Worm (Caenorhabditis elegans) whole organism, mixed stage, embryonic: ENCODE results near the gene Y51H7C.9.

Source experiments
- bed-3 ChIP-seq: fragments of 200-800 bp; sonication (Bioruptor generic); optimal IDR thresholded peaks from 3 replicates; lab custom pipeline; 2018; ENCODE audit warnings: mild to moderate bottlenecking, missing genetic modification characterization, moderate library complexity, missing compliant biosample characterization
- ceh-43 ChIP-seq: fragments of 200-800 bp; sonication (Bioruptor generic); optimal IDR thresholded peaks from 2 replicates; lab custom pipeline; 2018; ENCODE audit warnings: mild to moderate bottlenecking, missing genetic modification characterization, moderate library complexity, missing compliant biosample characterization
- ces-1 ChIP-seq: fragments of 150-350 bp; optimal IDR thresholded peaks from 2 replicates; lab custom pipeline; 2014; ENCODE audit warnings: missing biosample characterization, missing genetic modification reagents, missing genetic modification characterization
- drap-1 ChIP-seq: fragments of 200-800 bp; sonication (Bioruptor generic); optimal IDR thresholded peaks from 3 replicates; lab custom pipeline; 2018; ENCODE audit warnings: mild to moderate bottlenecking, missing genetic modification characterization, missing compliant biosample characterization
- elt-1 ChIP-seq: sonication (generic microtip); optimal IDR thresholded peaks from 2 replicates; lab custom pipeline; 2017; ENCODE audit warnings: missing genetic modification characterization, mild to moderate bottlenecking, missing compliant biosample characterization, antibody characterized with exemption, moderate library complexity, borderline replicate concordance; ENCODE audit not compliant: insufficient read depth
- elt-3 ChIP-seq: fragments of 150-350 bp; optimal IDR thresholded peaks from 2 replicates; lab custom pipeline; 2014; ENCODE audit warnings: missing biosample characterization, missing genetic modification characterization
- flh-1 ChIP-seq: fragments of 200-800 bp; sonication (Bioruptor generic); optimal IDR thresholded peaks from 2 replicates; lab custom pipeline; 2018; ENCODE audit warnings: mild to moderate bottlenecking, missing genetic modification characterization, moderate library complexity, missing compliant biosample characterization
- ham-2 ChIP-seq: fragments of 200-800 bp; sonication (Bioruptor generic); optimal IDR thresholded peaks from 2 replicates; lab custom pipeline; 2018; ENCODE audit warnings: mild to moderate bottlenecking, missing genetic modification characterization, missing compliant biosample characterization
- hlh-1 ChIP-seq: fragments of 150-350 bp; optimal IDR thresholded peaks from 2 replicates; lab custom pipeline; 2014; ENCODE audit warnings: missing biosample characterization, missing genetic modification reagents, missing genetic modification characterization
- lin-13 ChIP-seq: fragments of 150-350 bp; optimal IDR thresholded peaks from 2 replicates; lab custom pipeline; 2014; ENCODE audit warnings: missing biosample characterization, missing genetic modification characterization
- mab-5 ChIP-seq: fragments of 150-350 bp; optimal IDR thresholded peaks from 2 replicates; lab custom pipeline; 2014; ENCODE audit warnings: missing biosample characterization, missing genetic modification characterization
- mls-2 ChIP-seq: sonication (generic microtip); optimal IDR thresholded peaks from 2 replicates; lab custom pipeline; 2016; ENCODE audit warnings: mild to moderate bottlenecking, missing genetic modification characterization, moderate library complexity, missing compliant biosample characterization
- nhr-12 ChIP-seq: fragments of 150-350 bp; optimal IDR thresholded peaks from 2 replicates; lab custom pipeline; 2014; ENCODE audit warnings: missing biosample characterization, missing genetic modification characterization
- nhr-2 ChIP-seq: fragments of 150-350 bp; optimal IDR thresholded peaks from 2 replicates; lab custom pipeline; 2014; ENCODE audit warnings: missing biosample characterization, missing genetic modification characterization
- nhr-237 ChIP-seq: fragments of 150-350 bp; optimal IDR thresholded peaks from 2 replicates; lab custom pipeline; 2014; ENCODE audit warnings: missing biosample characterization, missing genetic modification characterization
- nhr-28 ChIP-seq: fragments of 150-350 bp; optimal IDR thresholded peaks from 2 replicates; lab custom pipeline; 2014; ENCODE audit warnings: missing biosample characterization, missing genetic modification characterization
- sem-2 ChIP-seq: fragments of 200-800 bp; sonication (Bioruptor generic); optimal IDR thresholded peaks from 2 replicates; lab custom pipeline; 2018; ENCODE audit warnings: mild to moderate bottlenecking, missing genetic modification characterization, missing compliant biosample characterization
- snpc-4 ChIP-seq: fragments of 150-350 bp; optimal IDR thresholded peaks from 2 replicates; lab custom pipeline; 2014; ENCODE audit warnings: missing biosample characterization, missing genetic modification characterization
- tbx-8 ChIP-seq: fragments of 200-800 bp; sonication (Bioruptor generic); optimal IDR thresholded peaks from 2 replicates; lab custom pipeline; 2018; ENCODE audit warnings: mild to moderate bottlenecking, missing genetic modification characterization, moderate library complexity, missing compliant biosample characterization
- unc-39 ChIP-seq: fragments of 150-350 bp; optimal IDR thresholded peaks from 2 replicates; lab custom pipeline; 2014; ENCODE audit warnings: missing biosample characterization, missing genetic modification characterization
- unc-62 ChIP-seq: fragments of 150-350 bp; optimal IDR thresholded peaks from 2 replicates; lab custom pipeline; 2014; ENCODE audit warnings: missing biosample characterization, missing genetic modification reagents, missing genetic modification characterization
- zip-8 ChIP-seq: fragments of 150-350 bp; optimal IDR thresholded peaks from 2 replicates; lab custom pipeline; 2014; ENCODE audit warnings: missing biosample characterization, missing genetic modification characterization
- ztf-11 ChIP-seq: fragments of 150-350 bp; optimal IDR thresholded peaks from 2 replicates; lab custom pipeline; 2014; ENCODE audit warnings: missing biosample characterization, missing genetic modification characterization

Gene Y51H7C.9

DNA sequence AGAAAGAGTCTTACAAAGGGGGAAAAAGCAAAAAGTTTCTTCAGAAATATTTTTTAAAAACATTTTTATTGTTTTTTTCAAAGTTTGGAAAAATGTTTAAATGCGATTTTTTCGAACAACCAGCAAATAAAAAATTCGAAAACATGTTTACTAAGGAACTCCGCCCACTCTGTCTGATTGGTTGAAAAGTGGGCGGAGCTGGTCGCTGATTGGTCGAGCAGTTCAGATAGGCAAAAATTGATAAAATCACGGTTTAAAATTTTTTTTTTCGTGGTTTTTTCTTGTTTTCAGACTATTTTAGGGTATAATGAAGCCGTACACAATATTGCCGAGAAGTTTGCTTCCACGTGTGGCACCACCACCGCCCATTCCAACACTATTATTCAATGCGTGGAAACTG, 39.1 kb downstream of the Y51H7C.9 start:
- no peak for TF ChIP-seq mls-2
- no peak for TF ChIP-seq elt-3 (tag; lab: Kevin White, UChicago)
- TF ChIP-seq unc-62 (GFP tag; lab: Kevin White, UChicago) = no peak
- TF ChIP-seq flh-1 = no peak
- TF ChIP-seq hlh-1 (tag; lab: Kevin White, UChicago) = no peak
- no peak for TF ChIP-seq tbx-8 (GFP tag; lab: Kevin White, UChicago)
- TF ChIP-seq ces-1 (GFP tag; lab: Kevin White, UChicago) = no peak
- no peak for TF ChIP-seq drap-1 (GFP tag; lab: Kevin White, UChicago)
- no peak for TF ChIP-seq nhr-2
- no peak for TF ChIP-seq ham-2 (GFP tag; lab: Kevin White, UChicago)
- TF ChIP-seq snpc-4 (tag; lab: Kevin White, UChicago) = no peak
- no peak for TF ChIP-seq ceh-43 (GFP tag; lab: Kevin White, UChicago)
- TF ChIP-seq mab-5 = no peak
- TF ChIP-seq nhr-28 (tag; lab: Kevin White, UChicago) = no peak

- TF ChIP-seq nhr-237 (tag; lab: Kevin White, UChicago) (no peak), ztf-11 (tag; lab: Kevin White, UChicago) (no peak), drap-1 (GFP tag; lab: Kevin White, UChicago) (no peak), snpc-4 (tag; lab: Kevin White, UChicago) (no peak)
These were observed 39.7 kb downstream of the Y51H7C.9 start for ce11 chrII:1371533-1371932.

DNA sequence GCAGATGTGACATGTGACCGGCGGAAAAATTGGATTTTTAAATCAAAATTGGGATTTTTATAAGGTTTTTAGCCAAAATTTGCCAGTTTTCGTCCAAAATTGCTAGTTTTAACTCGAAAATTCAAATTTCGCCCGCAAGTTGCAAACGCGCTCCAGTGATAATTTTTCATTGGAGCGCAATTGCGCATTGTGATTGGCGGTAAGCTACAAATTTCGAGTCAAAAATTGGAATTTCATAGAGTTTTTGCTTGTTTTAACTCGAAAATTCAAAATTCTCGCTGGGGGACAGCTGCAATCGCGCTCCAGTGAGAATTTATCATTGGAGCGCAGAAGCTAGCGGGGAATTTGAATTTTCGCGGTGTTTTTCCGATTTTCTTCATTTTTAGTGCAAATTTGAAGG, 42.0 kb downstream of the Y51H7C.9 start:
- no peak for TF ChIP-seq unc-39
- TF ChIP-seq, all 35 proteins: peak for 0

- TF ChIP-seq ceh-43 (GFP tag; lab: Kevin White, UChicago) = no peak
- no peak for TF ChIP-seq ces-1 (GFP tag; lab: Kevin White, UChicago)
- TF ChIP-seq elt-1 = no peak
- no peak for TF ChIP-seq nhr-28 (tag; lab: Kevin White, UChicago)
- no peak for TF ChIP-seq ztf-11 (tag; lab: Kevin White, UChicago)
- no peak for TF ChIP-seq sem-2 (GFP tag; lab: Kevin White, UChicago)
- TF ChIP-seq mls-2 = no peak
- no peak for TF ChIP-seq mab-5
- no peak for TF ChIP-seq drap-1 (GFP tag; lab: Kevin White, UChicago)
- TF ChIP-seq zip-8 = no peak
- TF ChIP-seq nhr-237 (tag; lab: Kevin White, UChicago) = no peak
- TF ChIP-seq bed-3 = no peak
These were observed 42.5 kb downstream of the Y51H7C.9 start for ce11 chrII:1368756-1369155.

- TF ChIP-seq nhr-12 (tag; lab: Kevin White, UChicago) (no peak), nhr-2 (no peak), sem-2 (GFP tag; lab: Kevin White, UChicago) (no peak), lin-13 (tag; lab: Kevin White, UChicago) (no peak)
These were observed 45.3 kb downstream of the Y51H7C.9 start for ce11 chrII:1365985-1366384.

- no peak for TF ChIP-seq ham-2 (GFP tag; lab: Kevin White, UChicago)
- TF ChIP-seq mls-2 = no peak
These were observed 48.8 kb downstream of the Y51H7C.9 start for ce11 chrII:1362423-1362822.

ce11 chrII:1360257-1360656, 51.0 kb downstream of the Y51H7C.9 start:
- no peak for TF ChIP-seq mab-5
